Fruit fly (Drosophila melanogaster) Kc167 (cell line): ENCODE results near the gene Phb1.

Experiments
- Sin3A ChIP-seq: fragments of >200 bp; optimal IDR thresholded peaks from 2 replicates; lab custom pipeline; 2018; ENCODE audit warnings: missing external identifiers
- insv ChIP-seq: fragments of >200 bp; optimal IDR thresholded peaks from 3 replicates; lab custom pipeline; 2018; ENCODE audit warnings: missing external identifiers
- ttk ChIP-seq: sonication (Bioruptor generic); optimal IDR thresholded peaks from 2 replicates; lab custom pipeline; 2017; ENCODE audit warnings: missing external identifiers

DNA sequence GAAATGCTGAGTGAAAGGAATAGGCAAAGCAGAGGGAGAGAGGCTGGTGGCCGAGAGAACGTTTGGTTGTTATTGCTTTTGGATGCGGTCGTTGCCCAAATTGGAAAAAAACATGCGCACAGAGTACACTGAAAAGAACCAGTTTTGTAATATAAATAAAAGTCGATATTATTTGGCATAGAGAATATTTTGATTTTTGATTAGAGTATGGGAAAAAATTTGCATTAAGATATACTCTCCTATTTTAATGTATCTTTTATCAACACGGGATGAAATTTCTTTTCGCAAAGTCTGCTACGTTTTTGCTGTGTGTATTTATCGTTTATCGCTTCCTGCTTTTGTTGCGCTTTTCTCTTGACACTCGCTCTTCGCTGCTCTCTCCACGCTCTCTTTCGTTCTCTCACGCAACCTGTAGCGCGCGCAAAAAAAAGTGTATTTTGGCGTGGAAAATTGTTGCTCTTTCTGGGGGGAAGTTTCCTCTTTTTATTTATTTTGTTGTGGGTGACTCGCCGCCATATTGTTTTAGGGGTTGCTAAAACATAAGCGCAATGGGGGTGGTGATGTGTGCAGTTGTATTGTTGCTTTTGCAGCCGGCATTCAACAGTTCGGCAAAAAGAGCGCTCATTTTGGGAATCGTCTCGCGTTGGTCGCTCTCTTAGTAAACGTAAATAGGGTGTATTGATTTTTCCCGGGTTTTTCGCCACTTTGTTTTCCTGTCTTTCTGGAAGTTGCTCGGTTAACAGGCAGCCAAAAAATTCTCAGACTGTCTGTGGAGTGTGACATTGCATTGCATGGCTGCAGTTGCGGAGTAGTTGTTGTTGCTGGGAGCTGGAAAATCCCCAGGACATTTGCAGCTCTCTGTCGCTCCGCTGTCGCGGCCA, 41.5 kb upstream of the Phb1 start:
- TF ChIP-seq insv (lab: Kevin White, UChicago) (no peak), ttk (lab: Kevin White, UChicago) (no peak), Sin3A (no peak)
